Worm (Caenorhabditis elegans) whole organism, late embryonic: Measurements from ENCODE around the gene F13D12.10.
A peak's percentile ranks its signal among the peaks of the same experiment; 100 is the strongest.

Experiments
- C08G9.2 ChIP-seq: sonication (generic microtip); optimal IDR thresholded peaks from 2 replicates; lab custom pipeline; 2016; ENCODE audit warnings: mild to moderate bottlenecking, missing genetic modification characterization, moderate library complexity, missing compliant biosample characterization
- C38D4.7 ChIP-seq: fragments of 200-800 bp; sonication (Bioruptor generic); optimal IDR thresholded peaks from 2 replicates; lab custom pipeline; 2018; ENCODE audit warnings: mild to moderate bottlenecking, missing genetic modification characterization, moderate library complexity, missing compliant biosample characterization
- K09A11.1 ChIP-seq: sonication (generic microtip); optimal IDR thresholded peaks from 2 replicates; lab custom pipeline; 2017; ENCODE audit warnings: antibody characterized with exemption, mild to moderate bottlenecking, missing genetic modification characterization, missing compliant biosample characterization; ENCODE audit not compliant: insufficient read depth
- Y22D7AL.16 ChIP-seq: sonication (generic microtip); optimal IDR thresholded peaks from 2 replicates; lab custom pipeline; 2016; ENCODE audit warnings: missing genetic modification characterization, missing compliant biosample characterization
- ceh-14 ChIP-seq: sonication (generic microtip); optimal IDR thresholded peaks from 2 replicates; lab custom pipeline; 2016; ENCODE audit warnings: missing genotype, missing genetic modification characterization, missing compliant biosample characterization
- ceh-2 ChIP-seq: sonication (generic microtip); optimal IDR thresholded peaks from 2 replicates; lab custom pipeline; 2016; ENCODE audit warnings: missing genotype, missing genetic modification characterization, missing compliant biosample characterization
- ceh-22 ChIP-seq: sonication (generic microtip); optimal IDR thresholded peaks from 2 replicates; lab custom pipeline; 2017; ENCODE audit warnings: missing biosample characterization, missing genetic modification characterization
- ceh-30 ChIP-seq: fragments of 150-350 bp; optimal IDR thresholded peaks from 2 replicates; lab custom pipeline; 2014; ENCODE audit warnings: missing biosample characterization, missing genetic modification characterization
- ceh-34 ChIP-seq: sonication (generic microtip); optimal IDR thresholded peaks from 2 replicates; lab custom pipeline; 2016; ENCODE audit warnings: mild to moderate bottlenecking, missing genetic modification characterization, missing compliant biosample characterization
- ceh-48 ChIP-seq: sonication (generic microtip); optimal IDR thresholded peaks from 2 replicates; lab custom pipeline; 2016; ENCODE audit warnings: missing genetic modification characterization, inconsistent platforms, missing compliant biosample characterization
- ceh-6 ChIP-seq: fragments of 200-800 bp; sonication (Bioruptor generic); optimal IDR thresholded peaks from 2 replicates; lab custom pipeline; 2018; ENCODE audit warnings: mild to moderate bottlenecking, missing genetic modification characterization, missing compliant biosample characterization
- ceh-9 ChIP-seq: sonication (generic microtip); optimal IDR thresholded peaks from 2 replicates; lab custom pipeline; 2016; ENCODE audit warnings: mild to moderate bottlenecking, missing genetic modification characterization, inconsistent platforms, missing compliant biosample characterization
- dve-1 ChIP-seq: sonication (generic microtip); optimal IDR thresholded peaks from 2 replicates; lab custom pipeline; 2017; ENCODE audit warnings: antibody characterized with exemption, mild to moderate bottlenecking, missing genetic modification characterization, missing compliant biosample characterization
- elt-4 ChIP-seq: sonication (generic microtip); optimal IDR thresholded peaks from 2 replicates; lab custom pipeline; 2016; ENCODE audit warnings: missing genetic modification characterization, missing compliant biosample characterization
- fkh-6 ChIP-seq: sonication (generic microtip); optimal IDR thresholded peaks from 2 replicates; lab custom pipeline; 2016; ENCODE audit warnings: missing genetic modification characterization, missing compliant biosample characterization
- hlh-15 ChIP-seq: sonication (generic microtip); optimal IDR thresholded peaks from 2 replicates; lab custom pipeline; 2016; ENCODE audit warnings: missing genetic modification characterization, missing compliant biosample characterization
- hlh-8 ChIP-seq: sonication (generic microtip); optimal IDR thresholded peaks from 2 replicates; lab custom pipeline; 2016; ENCODE audit warnings: missing genotype, missing genetic modification characterization, missing compliant biosample characterization
- lim-6 ChIP-seq: sonication (generic microtip); optimal IDR thresholded peaks from 2 replicates; lab custom pipeline; 2016; ENCODE audit warnings: missing genetic modification characterization, missing compliant biosample characterization
- lin-11 ChIP-seq: fragments of 200-800 bp; sonication (Bioruptor generic); optimal IDR thresholded peaks from 2 replicates; lab custom pipeline; 2018; ENCODE audit warnings: mild to moderate bottlenecking, missing genetic modification characterization, missing compliant biosample characterization
- mec-3 ChIP-seq: sonication (generic microtip); optimal IDR thresholded peaks from 2 replicates; lab custom pipeline; 2016; ENCODE audit warnings: borderline replicate concordance, missing genetic modification characterization, missing compliant biosample characterization
- nfya-1 ChIP-seq: sonication (generic microtip); optimal IDR thresholded peaks from 2 replicates; lab custom pipeline; 2017; ENCODE audit warnings: missing genetic modification characterization, mild to moderate bottlenecking, missing compliant biosample characterization, antibody characterized with exemption, moderate library complexity
- npax-4 ChIP-seq: sonication (generic microtip); optimal IDR thresholded peaks from 2 replicates; lab custom pipeline; 2016; ENCODE audit warnings: missing genetic modification characterization, missing compliant biosample characterization
- odd-2 ChIP-seq: sonication (generic microtip); optimal IDR thresholded peaks from 2 replicates; lab custom pipeline; 2017; ENCODE audit warnings: antibody characterized with exemption, mild to moderate bottlenecking, missing genetic modification characterization, missing compliant biosample characterization
- pag-3 ChIP-seq: sonication (generic microtip); optimal IDR thresholded peaks from 2 replicates; lab custom pipeline; 2016; ENCODE audit warnings: missing compliant biosample characterization, missing genetic modification characterization, borderline replicate concordance
- pat-9 ChIP-seq: fragments of 200-800 bp; sonication (Bioruptor generic); optimal IDR thresholded peaks from 2 replicates; lab custom pipeline; 2018; ENCODE audit warnings: mild to moderate bottlenecking, missing genetic modification characterization, moderate library complexity, missing compliant biosample characterization
- pax-1 ChIP-seq: fragments of 150-350 bp; optimal IDR thresholded peaks from 2 replicates; lab custom pipeline; 2014; ENCODE audit warnings: missing biosample characterization, missing genetic modification characterization
- pqm-1 ChIP-seq: sonication (generic microtip); optimal IDR thresholded peaks from 2 replicates; lab custom pipeline; 2016; ENCODE audit warnings: missing genetic modification characterization, missing compliant biosample characterization
- pros-1 ChIP-seq: fragments of 150-350 bp; optimal IDR thresholded peaks from 2 replicates; lab custom pipeline; 2014; ENCODE audit warnings: missing biosample characterization, missing genetic modification reagents, missing genetic modification characterization
- ref-2 ChIP-seq: sonication (generic microtip); optimal IDR thresholded peaks from 2 replicates; lab custom pipeline; 2016; ENCODE audit warnings: missing genetic modification characterization, missing compliant biosample characterization
- sdc-2 ChIP-seq: sonication (generic microtip); optimal IDR thresholded peaks from 2 replicates; lab custom pipeline; 2016; ENCODE audit warnings: missing genotype, missing genetic modification characterization, missing compliant biosample characterization
- syd-9 ChIP-seq: sonication (generic microtip); optimal IDR thresholded peaks from 2 replicates; lab custom pipeline; 2016; ENCODE audit warnings: mild to moderate bottlenecking, missing genetic modification characterization, moderate library complexity, missing compliant biosample characterization
- tbx-7 ChIP-seq: sonication (generic microtip); optimal IDR thresholded peaks from 2 replicates; lab custom pipeline; 2016; ENCODE audit warnings: missing genotype, missing genetic modification characterization, missing compliant biosample characterization
- unc-3 ChIP-seq, 2 experiments: fragments of 200-800 bp in 1 of 2; sonication (Bioruptor generic) in 1 of 2; sonication (generic microtip) in 1 of 2; conservative IDR thresholded peaks in 1 of 2; optimal IDR thresholded peaks in 1 of 2; 2 replicates each; pipeline versions ENCODE4 v1.3.6 to Lab custom; 2016 to 2022; ENCODE audit warnings: missing compliant biosample characterization in 2 of 2, missing genetic modification characterization in 2 of 2, missing genetic modification reagents in 1 of 2
- unc-42 ChIP-seq: sonication (generic microtip); optimal IDR thresholded peaks from 2 replicates; lab custom pipeline; 2016; ENCODE audit warnings: missing genotype, missing genetic modification characterization, missing compliant biosample characterization
- unc-55 ChIP-seq: sonication (generic microtip); optimal IDR thresholded peaks from 2 replicates; lab custom pipeline; 2017; ENCODE audit warnings: missing biosample characterization, missing genetic modification reagents, missing genetic modification characterization
- unc-86 ChIP-seq: sonication (generic microtip); optimal IDR thresholded peaks from 2 replicates; lab custom pipeline; 2016; ENCODE audit warnings: missing genetic modification characterization, missing compliant biosample characterization
- zip-5 ChIP-seq: sonication (generic microtip); optimal IDR thresholded peaks from 2 replicates; lab custom pipeline; 2016; ENCODE audit warnings: missing genetic modification characterization, missing compliant biosample characterization
- ztf-16 ChIP-seq: sonication (generic microtip); optimal IDR thresholded peaks from 2 replicates; lab custom pipeline; 2017; ENCODE audit warnings: missing genetic modification characterization, missing compliant biosample characterization

Gene F13D12.10

ce11 chrII:11746782-11747288, 33.2 kb downstream of the F13D12.10 start (continued):
- peak; percentile 70 for TF ChIP-seq sdc-2 (tag; lab: Kevin White, UChicago)
- TF ChIP-seq pat-9, result no peak
- no peak for TF ChIP-seq lin-11 (tag; lab: Kevin White, UChicago)
- no peak for TF ChIP-seq tbx-7 (tag; lab: Kevin White, UChicago)
- no peak for TF ChIP-seq ceh-9 (tag; lab: Kevin White, UChicago)
- peak; percentile 66 for TF ChIP-seq C08G9.2
- TF ChIP-seq hlh-15, result no peak
- TF ChIP-seq unc-42 (tag; lab: Kevin White, UChicago), result peak; percentile 83
- no peak for TF ChIP-seq ceh-6
- TF ChIP-seq ceh-48 (tag; lab: Kevin White, UChicago), result peak; percentile 93
- TF ChIP-seq unc-3 (GFP tag; conservative IDR thresholded peaks at IDR 0.05; lab: Robert Waterston, UW), result no peak
- peak; percentile 56 for TF ChIP-seq unc-3 (tag; optimal IDR thresholded peaks at IDR 0.05; lab: Kevin White, UChicago)
- TF ChIP-seq pag-3, result no peak
- no peak for TF ChIP-seq mec-3
- TF ChIP-seq ztf-16 (tag; lab: Kevin White, UChicago), result no peak
- TF ChIP-seq pax-1, result no peak
- no peak for TF ChIP-seq npax-4 (tag; lab: Kevin White, UChicago)
- peak; percentile 30 for TF ChIP-seq lim-6
- peak; percentile 87 for TF ChIP-seq ceh-14 (tag; lab: Kevin White, UChicago)
- no peak for TF ChIP-seq elt-4 (tag; lab: Kevin White, UChicago)
- no peak for TF ChIP-seq odd-2 (tag; lab: Kevin White, UChicago)
- TF ChIP-seq K09A11.1 (tag; lab: Kevin White, UChicago), result no peak
- TF ChIP-seq ceh-34 (tag; lab: Kevin White, UChicago), result peak; percentile 71
- peak; percentile 79 for TF ChIP-seq syd-9 (tag; lab: Kevin White, UChicago)
- peak; percentile 5 for TF ChIP-seq hlh-8 (tag; lab: Kevin White, UChicago)
- TF ChIP-seq fkh-6 (tag; lab: Kevin White, UChicago), result peak; percentile 49
- peak; percentile 11 for TF ChIP-seq dve-1 (tag; lab: Kevin White, UChicago)
- TF ChIP-seq unc-86, result peak; percentile 60
- TF ChIP-seq ref-2, result peak; percentile 38
- peak; percentile 43 for TF ChIP-seq C38D4.7
- TF ChIP-seq zip-5 (tag; lab: Kevin White, UChicago), result no peak
- no peak for TF ChIP-seq ceh-22 (tag; lab: Kevin White, UChicago)
- no peak for TF ChIP-seq Y22D7AL.16 (tag; lab: Kevin White, UChicago)
- TF ChIP-seq pqm-1 (tag; lab: Kevin White, UChicago), result no peak
- peak; percentile 2 for TF ChIP-seq pros-1 (tag; lab: Kevin White, UChicago)
- peak; percentile 85 for TF ChIP-seq unc-55
- no peak for TF ChIP-seq ceh-30 (tag; lab: Kevin White, UChicago)
- TF ChIP-seq ceh-2 (tag; lab: Kevin White, UChicago), result peak; percentile 16

- TF ChIP-seq nfya-1 (tag; lab: Kevin White, UChicago) (peak; percentile 18), ztf-16 (tag; lab: Kevin White, UChicago) (no peak)
Observed at ce11 chrII:11747889-11748288, 34.3 kb downstream of the F13D12.10 start.

ce11 chrII:11748494-11748893, 34.9 kb downstream of the F13D12.10 start, which contains the start of the genes F44E5.17 and gpb-1:
Gene F44E5.17, minus strand, starts transcription at chrII:11748594.
Gene gpb-1, minus strand, starts transcription at chrII:11748611.
- no peak for TF ChIP-seq npax-4 (tag; lab: Kevin White, UChicago)
